Worm (Caenorhabditis elegans) whole organism, young adult: ENCODE data around the gene nspb-5.

ENCODE experiments used
- B0261.1 ChIP-seq: sonication (generic microtip); optimal IDR thresholded peaks from 2 replicates; lab custom pipeline; 2016; ENCODE audit warnings: mild to moderate bottlenecking, missing genetic modification characterization, moderate library complexity, missing compliant biosample characterization
- B0336.3 ChIP-seq: fragments of 200-800 bp; sonication (Bioruptor generic); IDR thresholded peaks from 2 replicates; pipeline ENCODE4 v1.3.6; 2022; ENCODE audit warnings: missing genetic modification characterization, missing compliant biosample characterization
- F10E7.11 ChIP-seq: sonication (generic microtip); optimal IDR thresholded peaks from 2 replicates; lab custom pipeline; 2017; ENCODE audit warnings: mild to moderate bottlenecking, missing genetic modification characterization, moderate library complexity, missing compliant biosample characterization
- F22D6.2 ChIP-seq: sonication (generic microtip); optimal IDR thresholded peaks from 2 replicates; lab custom pipeline; 2016; ENCODE audit warnings: mild to moderate bottlenecking, missing genetic modification characterization, missing compliant biosample characterization
- F49E8.2 ChIP-seq: sonication (generic microtip); optimal IDR thresholded peaks from 3 replicates; lab custom pipeline; 2017; ENCODE audit warnings: missing genetic modification characterization, mild to moderate bottlenecking, missing compliant biosample characterization, antibody characterized with exemption, moderate library complexity; ENCODE audit not compliant: insufficient read depth
- K11D2.4 ChIP-seq: fragments of 200-800 bp; sonication (Bioruptor generic); IDR thresholded peaks from 2 replicates; pipeline ENCODE4 v1.3.6; 2022; ENCODE audit warnings: missing genetic modification reagents, missing genetic modification characterization, missing compliant biosample characterization
- K12H6.12 ChIP-seq: fragments of 200-800 bp; sonication (Bioruptor generic); optimal IDR thresholded peaks from 2 replicates; lab custom pipeline; 2018; ENCODE audit warnings: mild to moderate bottlenecking, missing genetic modification characterization, missing compliant biosample characterization
- T26A5.8 ChIP-seq: sonication (generic microtip); optimal IDR thresholded peaks from 2 replicates; lab custom pipeline; 2016; ENCODE audit warnings: missing genetic modification characterization, missing compliant biosample characterization
- atf-7 ChIP-seq: sonication (generic microtip); optimal IDR thresholded peaks from 2 replicates; lab custom pipeline; 2017; ENCODE audit warnings: mild to moderate bottlenecking, missing genetic modification characterization, missing compliant biosample characterization
- attf-5 ChIP-seq: fragments of 200-800 bp; sonication (Bioruptor generic); optimal IDR thresholded peaks from 2 replicates; lab custom pipeline; 2018; ENCODE audit warnings: mild to moderate bottlenecking, missing genetic modification characterization, missing compliant biosample characterization
- bed-2 ChIP-seq: fragments of 200-800 bp; sonication (Bioruptor generic); IDR thresholded peaks from 2 replicates; pipeline ENCODE4 v1.3.6; 2022; ENCODE audit warnings: missing genetic modification reagents, missing genetic modification characterization, missing compliant biosample characterization
- cebp-1 ChIP-seq, 2 experiments: fragments of 200-800 bp in 1 of 2; sonication (Bioruptor generic) in 1 of 2; sonication (generic microtip) in 1 of 2; IDR thresholded peaks in 1 of 2; optimal IDR thresholded peaks in 1 of 2; 2 replicates each; pipeline versions ENCODE4 v1.3.6 to Lab custom; 2017 to 2022; ENCODE audit warnings: missing compliant biosample characterization in 2 of 2, missing genetic modification characterization in 2 of 2, mild to moderate bottlenecking in 1 of 2, missing genetic modification reagents in 1 of 2, moderate library complexity in 1 of 2
- ceh-40 ChIP-seq: fragments of 200-800 bp; sonication (Bioruptor generic); IDR thresholded peaks from 2 replicates; pipeline ENCODE4 v1.3.6; 2022; ENCODE audit warnings: missing genetic modification characterization, missing compliant biosample characterization
- dox-1 ChIP-seq: fragments of 200-800 bp; sonication (Bioruptor generic); IDR thresholded peaks from 2 replicates; pipeline ENCODE4 v1.3.6; 2022; ENCODE audit warnings: missing genetic modification reagents, missing genetic modification characterization, missing compliant biosample characterization
- efl-1 ChIP-seq: fragments of 150-350 bp; optimal IDR thresholded peaks from 2 replicates; lab custom pipeline; 2014; ENCODE audit warnings: missing biosample characterization, missing genetic modification reagents, missing genetic modification characterization
- egl-44 ChIP-seq: fragments of 200-800 bp; sonication (Bioruptor generic); IDR thresholded peaks from 2 replicates; pipeline ENCODE4 v1.3.6; 2022; ENCODE audit warnings: missing genetic modification reagents, missing genetic modification characterization, missing compliant biosample characterization
- fkh-3 ChIP-seq: sonication (generic microtip); optimal IDR thresholded peaks from 2 replicates; lab custom pipeline; 2016; ENCODE audit warnings: mild to moderate bottlenecking, missing genetic modification characterization, missing compliant biosample characterization
- gei-17 ChIP-seq: fragments of 200-800 bp; sonication (Bioruptor generic); optimal IDR thresholded peaks from 2 replicates; lab custom pipeline; 2018; ENCODE audit warnings: mild to moderate bottlenecking, missing genetic modification characterization, missing compliant biosample characterization
- him-1 ChIP-seq: sonication (generic microtip); optimal IDR thresholded peaks from 2 replicates; lab custom pipeline; 2016; ENCODE audit warnings: missing genotype, missing genetic modification reagents, missing genetic modification characterization, missing compliant biosample characterization
- hmg-20 ChIP-seq: fragments of 200-800 bp; sonication (Bioruptor generic); IDR thresholded peaks from 2 replicates; pipeline ENCODE4 v1.3.6; 2022; ENCODE audit warnings: missing genetic modification reagents, missing genetic modification characterization, missing compliant biosample characterization
- hsf-1 ChIP-seq: fragments of 200-800 bp; sonication (Bioruptor generic); IDR thresholded peaks from 2 replicates; pipeline ENCODE4 v1.3.6; 2022; ENCODE audit warnings: missing genetic modification reagents, missing genetic modification characterization, missing compliant biosample characterization
- let-526 ChIP-seq: fragments of 200-800 bp; sonication (Bioruptor generic); IDR thresholded peaks from 2 replicates; pipeline ENCODE4 v1.3.6; 2022; ENCODE audit warnings: missing genetic modification reagents, missing genetic modification characterization, missing compliant biosample characterization
- lin-35 ChIP-seq, 3 experiments: fragments of 150-350 bp in 2 of 3; sonication (generic microtip) in 1 of 3; optimal IDR thresholded peaks; 2 replicates each; lab custom pipeline; 2014 to 2018; ENCODE audit warnings: missing biosample characterization in 3 of 3, missing genetic modification characterization in 3 of 3, missing genetic modification reagents in 3 of 3
- lin-40 ChIP-seq: sonication (generic microtip); optimal IDR thresholded peaks from 2 replicates; lab custom pipeline; 2016; ENCODE audit warnings: missing genetic modification characterization, mild to moderate bottlenecking, missing compliant biosample characterization, missing genotype, missing genetic modification reagents
- lin-54 ChIP-seq: fragments of 200-800 bp; sonication (Bioruptor generic); optimal IDR thresholded peaks from 2 replicates; lab custom pipeline; 2018; ENCODE audit warnings: mild to moderate bottlenecking, missing genetic modification characterization, missing compliant biosample characterization
- lir-1 ChIP-seq: fragments of 200-800 bp; sonication (Bioruptor generic); conservative IDR thresholded peaks from 2 replicates; pipeline ENCODE4 v1.3.6; 2022; ENCODE audit warnings: missing genetic modification reagents, missing genetic modification characterization, missing compliant biosample characterization
- madf-6 ChIP-seq: fragments of 200-800 bp; sonication (Bioruptor generic); IDR thresholded peaks from 2 replicates; pipeline ENCODE4 v1.3.6; 2022; ENCODE audit warnings: missing genetic modification reagents, missing genetic modification characterization, missing compliant biosample characterization
- nfya-2 ChIP-seq: fragments of 200-800 bp; sonication (Bioruptor generic); IDR thresholded peaks from 2 replicates; pipeline ENCODE4 v1.3.6; 2022; ENCODE audit warnings: missing genetic modification reagents, missing genetic modification characterization, missing compliant biosample characterization
- nhr-90 ChIP-seq: sonication (generic microtip); optimal IDR thresholded peaks from 2 replicates; lab custom pipeline; 2016; ENCODE audit warnings: missing genotype, mild to moderate bottlenecking, missing genetic modification characterization, missing compliant biosample characterization
- sea-2 ChIP-seq: fragments of 200-800 bp; sonication (Bioruptor generic); IDR thresholded peaks from 2 replicates; pipeline ENCODE4 v1.3.6; 2022; ENCODE audit warnings: missing genetic modification characterization, missing compliant biosample characterization
- snpc-1.1 ChIP-seq: sonication (generic microtip); optimal IDR thresholded peaks from 2 replicates; lab custom pipeline; 2017; ENCODE audit warnings: missing genetic modification characterization, mild to moderate bottlenecking, missing compliant biosample characterization, antibody characterized with exemption, moderate library complexity, missing genotype, missing genetic modification reagents; ENCODE audit not compliant: insufficient read depth
- snpc-1.3 ChIP-seq: sonication (generic microtip); optimal IDR thresholded peaks from 2 replicates; lab custom pipeline; 2017; ENCODE audit warnings: missing genetic modification characterization, mild to moderate bottlenecking, missing compliant biosample characterization, antibody characterized with exemption, moderate library complexity, missing genotype, missing genetic modification reagents; ENCODE audit not compliant: insufficient read depth
- snpc-4 ChIP-seq, 5 experiments: fragments of 150-350 bp in 1 of 5; sonication (generic microtip) in 4 of 5; optimal IDR thresholded peaks; 2 replicates each; lab custom pipeline; 2014 to 2018; ENCODE audit warnings: missing genetic modification characterization in 5 of 5, missing biosample characterization in 3 of 5, antibody characterized with exemption in 2 of 5, mild to moderate bottlenecking in 2 of 5, missing compliant biosample characterization in 2 of 5, missing genotype in 2 of 5, moderate library complexity in 2 of 5, missing genetic modification reagents in 1 of 5
- tbp1 ChIP-seq: fragments of 200-800 bp; sonication (Bioruptor generic); optimal IDR thresholded peaks from 2 replicates; lab custom pipeline; 2018; ENCODE audit warnings: mild to moderate bottlenecking, missing genetic modification characterization, missing compliant biosample characterization
- tlf-1 ChIP-seq: fragments of 200-800 bp; sonication (Bioruptor generic); optimal IDR thresholded peaks from 2 replicates; lab custom pipeline; 2018; ENCODE audit warnings: mild to moderate bottlenecking, missing genetic modification characterization, missing compliant biosample characterization
- unc-130 ChIP-seq: sonication (generic microtip); optimal IDR thresholded peaks from 2 replicates; lab custom pipeline; 2016; ENCODE audit warnings: missing genetic modification reagents, missing genetic modification characterization, missing compliant biosample characterization
- xnd-1 ChIP-seq: sonication (generic microtip); optimal IDR thresholded peaks from 2 replicates; lab custom pipeline; 2016; ENCODE audit warnings: missing genotype, missing genetic modification reagents, missing genetic modification characterization, missing compliant biosample characterization
- zim-3 ChIP-seq: sonication (generic microtip); optimal IDR thresholded peaks from 2 replicates; lab custom pipeline; 2017; ENCODE audit warnings: mild to moderate bottlenecking, missing genetic modification characterization, moderate library complexity, missing compliant biosample characterization
- ztf-28 ChIP-seq: fragments of 200-800 bp; sonication (Bioruptor generic); IDR thresholded peaks from 2 replicates; pipeline ENCODE4 v1.3.6; 2022; ENCODE audit warnings: missing genetic modification reagents, missing genetic modification characterization, missing compliant biosample characterization
- ztf-3 ChIP-seq: fragments of 200-800 bp; sonication (Bioruptor generic); optimal IDR thresholded peaks from 2 replicates; lab custom pipeline; 2018; ENCODE audit warnings: mild to moderate bottlenecking, missing genetic modification characterization, missing compliant biosample characterization

nspb-5 gene

ce11 chrIV:6555388-6556330 lies 43.2 kb upstream of the nspb-5 start, which contains the start of gene paqr-1:
TSS of gene paqr-1 (minus strand) at chrIV:6555438.
- no peak for TF ChIP-seq ceh-40
- peak; percentile 12 for TF ChIP-seq efl-1
- peak in 1 of 3 experiments; percentile 67 for TF ChIP-seq lin-35 (GFP tag; optimal IDR thresholded peaks at IDR 0.05; lab: Kevin White, UChicago)
- peak; percentile 31 for TF ChIP-seq lin-54 (GFP tag; lab: Kevin White, UChicago)
- no peak for TF ChIP-seq snpc-4 (GFP tag; optimal IDR thresholded peaks at IDR 0.05; lab: Kevin White, UChicago)
- peak in 1 of 4 experiments; percentile 21 for TF ChIP-seq snpc-4 (tag; optimal IDR thresholded peaks at IDR 0.05; lab: Kevin White, UChicago)
- TF ChIP-seq tbp1 (GFP tag; lab: Kevin White, UChicago): peak; percentile 1
- no peak for TF ChIP-seq hmg-20 (GFP tag; lab: Robert Waterston, UW)
- TF ChIP-seq attf-5 (GFP tag; lab: Kevin White, UChicago): peak; percentile 7
- peak; percentile 77 for TF ChIP-seq cebp-1 (GFP tag; IDR thresholded peaks at IDR 0.05; lab: Robert Waterston, UW)
- TF ChIP-seq cebp-1 (tag; optimal IDR thresholded peaks at IDR 0.05; lab: Kevin White, UChicago): peak; percentile 92

ce11 chrIV:6556624-6557368 lies 42.0 kb upstream of the nspb-5 start, which contains the start of gene try-3:
TSS of gene try-3 (plus strand) at chrIV:6557155.
- TF ChIP-seq ztf-3 (GFP tag; lab: Kevin White, UChicago) (peak; percentile 18), bed-2 (GFP tag; lab: Robert Waterston, UW) (0 out of 2 replicates have a peak, but pooled peaks have one; percentile 55), egl-44 (GFP tag; lab: Robert Waterston, UW) (peak; percentile 31; the same call in 1 of the 2 replicates), lir-1 (GFP tag; lab: Robert Waterston, UW) (peak; percentile 47; the same call in 1 of the 2 replicates), snpc-1.3 (peak; percentile 75), K11D2.4 (GFP tag; lab: Robert Waterston, UW) (peak; percentile 78), gei-17 (GFP tag; lab: Kevin White, UChicago) (no peak), let-526 (GFP tag; lab: Robert Waterston, UW) (0 out of 2 replicates have a peak, but pooled peaks have one; percentile 8), F10E7.11 (no peak), lin-40 (tag; lab: Kevin White, UChicago) (peak; percentile 56), fkh-3 (tag; lab: Kevin White, UChicago) (no peak), sea-2 (GFP tag; lab: Robert Waterston, UW) (no peak), atf-7 (peak; percentile 55), nfya-2 (no peak), him-1 (peak; percentile 94), ztf-28 (GFP tag; lab: Robert Waterston, UW) (0 out of 2 replicates have a peak, but pooled peaks have one; percentile 48), snpc-1.1 (tag; lab: Kevin White, UChicago) (peak; percentile 50), tlf-1 (peak; percentile 26), tbp1 (GFP tag; lab: Kevin White, UChicago) (peak; percentile 98), K12H6.12 (tag; lab: Kevin White, UChicago) (peak; percentile 82), nhr-90 (tag; lab: Kevin White, UChicago) (peak; percentile 71), F22D6.2 (no peak), madf-6 (peak; percentile 73), T26A5.8 (tag; lab: Kevin White, UChicago) (no peak), cebp-1 (GFP tag; IDR thresholded peaks at IDR 0.05; lab: Robert Waterston, UW) (peak; percentile 57), cebp-1 (tag; optimal IDR thresholded peaks at IDR 0.05; lab: Kevin White, UChicago) (peak; percentile 73), B0336.3 (peak; percentile 81), efl-1 (no peak), F49E8.2 (tag; lab: Kevin White, UChicago) (peak; percentile 76), dox-1 (peak; percentile 90), hsf-1 (GFP tag; lab: Robert Waterston, UW) (peak; percentile 49; the same call in 1 of the 2 replicates), xnd-1 (tag; lab: Kevin White, UChicago) (no peak), unc-130 (no peak), zim-3 (no peak), snpc-4 (GFP tag; optimal IDR thresholded peaks at IDR 0.05; lab: Kevin White, UChicago) (peak; percentile 79), snpc-4 (tag; optimal IDR thresholded peaks at IDR 0.05; lab: Kevin White, UChicago) (peak; percentile 18 to 93 (median 89)), B0261.1 (tag; lab: Kevin White, UChicago) (peak; percentile 89)
